Worm (Caenorhabditis elegans): Measurements from ENCODE around the gene gly-20.

gly-20 gene

ce11 chrV:11282272-11282671 lies at the start of gene gly-20:
TSS of gene gly-20 (plus strand) at chrV:11282572.
- TF ChIP-seq him-1 (tag; optimal IDR thresholded peaks at IDR 0.05) (no peak), W03F9.2 (tag; optimal IDR thresholded peaks at IDR 0.05) (no peak)

ce11 chrV:11234350-11234749 lies 48.0 kb upstream of the gly-20 start, which contains the start of gene T19B10.5:
TSS of gene T19B10.5 (plus strand) at chrV:11234650.
- no peak for TF ChIP-seq dao-5 (tag; optimal IDR thresholded peaks at IDR 0.05)
- no peak for TF ChIP-seq him-1 (tag; optimal IDR thresholded peaks at IDR 0.05)
- no peak for TF ChIP-seq W03F9.2 (tag; optimal IDR thresholded peaks at IDR 0.05)

ce11 chrV:11235876-11236275 lies 46.5 kb upstream of the gly-20 start:
- TF ChIP-seq him-1 (tag; optimal IDR thresholded peaks at IDR 0.05) = no peak
- TF ChIP-seq dao-5 (tag; optimal IDR thresholded peaks at IDR 0.05) = no peak
- TF ChIP-seq W03F9.2 (tag; optimal IDR thresholded peaks at IDR 0.05) = no peak

ce11 chrV:11239187-11239725 lies 43.1 kb upstream of the gly-20 start, which contains the start of the genes dvc-1 and ima-1:
TSS of gene dvc-1 (minus strand) at chrV:11239331.
TSS of gene ima-1 (plus strand) at chrV:11239675.
- TF ChIP-seq him-1 (tag; optimal IDR thresholded peaks at IDR 0.05) (no peak), W03F9.2 (tag; optimal IDR thresholded peaks at IDR 0.05) (no peak), dao-5 (tag; optimal IDR thresholded peaks at IDR 0.05) (no peak)

ce11 chrV:11241580-11241979 lies 40.8 kb upstream of the gly-20 start, which contains the start of gene pgap-1:
TSS of gene pgap-1 (plus strand) at chrV:11241880.
- no peak for TF ChIP-seq him-1 (tag; optimal IDR thresholded peaks at IDR 0.05)
- TF ChIP-seq dao-5 (tag; optimal IDR thresholded peaks at IDR 0.05) = no peak
- no peak for TF ChIP-seq W03F9.2 (tag; optimal IDR thresholded peaks at IDR 0.05)

- TF ChIP-seq dao-5 (tag; optimal IDR thresholded peaks at IDR 0.05) (no peak), W03F9.2 (tag; optimal IDR thresholded peaks at IDR 0.05) (no peak), him-1 (tag; optimal IDR thresholded peaks at IDR 0.05) (no peak)
Measured at ce11 chrV:11244539-11244938, 37.8 kb upstream of the gly-20 start, which contains the start of gene mxl-1. TSS of gene mxl-1 (plus strand) at chrV:11244839.

ce11 chrV:11245029-11245428 lies 37.3 kb upstream of the gly-20 start:
- no peak for TF ChIP-seq him-1 (tag; optimal IDR thresholded peaks at IDR 0.05)

ce11 chrV:11247846-11248245 lies 34.5 kb upstream of the gly-20 start, which contains the start of gene mam-4:
TSS of gene mam-4 (plus strand) at chrV:11248146.
- no peak for TF ChIP-seq W03F9.2 (tag; optimal IDR thresholded peaks at IDR 0.05)
- TF ChIP-seq him-1 (tag; optimal IDR thresholded peaks at IDR 0.05) = no peak
- no peak for TF ChIP-seq dao-5 (tag; optimal IDR thresholded peaks at IDR 0.05)

ce11 chrV:11250735-11251134 lies 31.6 kb upstream of the gly-20 start, which contains the start of gene T19B10.12:
TSS of gene T19B10.12 (plus strand) at chrV:11251035.
- TF ChIP-seq him-1 (tag; optimal IDR thresholded peaks at IDR 0.05) (no peak), W03F9.2 (tag; optimal IDR thresholded peaks at IDR 0.05) (no peak), dao-5 (tag; optimal IDR thresholded peaks at IDR 0.05) (no peak)

- TF ChIP-seq him-1 (tag; optimal IDR thresholded peaks at IDR 0.05) = no peak
Measured at ce11 chrV:11251798-11252197, 30.6 kb upstream of the gly-20 start.

- TF ChIP-seq him-1 (tag; optimal IDR thresholded peaks at IDR 0.05) (no peak), W03F9.2 (tag; optimal IDR thresholded peaks at IDR 0.05) (no peak), dao-5 (tag; optimal IDR thresholded peaks at IDR 0.05) (no peak)
Measured at ce11 chrV:11252429-11252828, 29.9 kb upstream of the gly-20 start, which contains the start of gene srsx-33. TSS of gene srsx-33 (minus strand) at chrV:11252529.

ce11 chrV:11254980-11255379 lies 27.4 kb upstream of the gly-20 start, which contains the start of gene srsx-31:
TSS of gene srsx-31 (minus strand) at chrV:11255080.
- no peak for TF ChIP-seq dao-5 (tag; optimal IDR thresholded peaks at IDR 0.05)
- TF ChIP-seq W03F9.2 (tag; optimal IDR thresholded peaks at IDR 0.05) = no peak
- TF ChIP-seq him-1 (tag; optimal IDR thresholded peaks at IDR 0.05) = no peak

ce11 chrV:11258896-11259295 lies 23.5 kb upstream of the gly-20 start, which contains the start of gene lgc-36:
TSS of gene lgc-36 (minus strand) at chrV:11258996.
- no peak for TF ChIP-seq dao-5 (tag; optimal IDR thresholded peaks at IDR 0.05)
- no peak for TF ChIP-seq W03F9.2 (tag; optimal IDR thresholded peaks at IDR 0.05)
- TF ChIP-seq him-1 (tag; optimal IDR thresholded peaks at IDR 0.05) = no peak

- no peak for TF ChIP-seq dao-5 (tag; optimal IDR thresholded peaks at IDR 0.05)
- TF ChIP-seq him-1 (tag; optimal IDR thresholded peaks at IDR 0.05) = no peak
- no peak for TF ChIP-seq W03F9.2 (tag; optimal IDR thresholded peaks at IDR 0.05)
Measured at ce11 chrV:11260622-11261021, 21.8 kb upstream of the gly-20 start, which contains the start of gene F07B10.7. TSS of gene F07B10.7 (minus strand) at chrV:11260722.

- no peak for TF ChIP-seq dao-5 (tag; optimal IDR thresholded peaks at IDR 0.05)
- TF ChIP-seq him-1 (tag; optimal IDR thresholded peaks at IDR 0.05) = no peak
- TF ChIP-seq W03F9.2 (tag; optimal IDR thresholded peaks at IDR 0.05) = no peak
Measured at ce11 chrV:11263025-11263424, 19.3 kb upstream of the gly-20 start, which contains the start of gene F07B10.4. TSS of gene F07B10.4 (minus strand) at chrV:11263125.

All from whole organism, L4/young adult.